Worm (Caenorhabditis elegans) whole organism, mixed stage, embryonic: Measurements from ENCODE around the gene clec-144.

Source experiments
- blmp-1 ChIP-seq: fragments of 150-350 bp; optimal IDR thresholded peaks from 2 replicates; lab custom pipeline; 2014; ENCODE audit warnings: missing biosample characterization, missing genetic modification characterization
- ces-1 ChIP-seq: fragments of 150-350 bp; optimal IDR thresholded peaks from 2 replicates; lab custom pipeline; 2014; ENCODE audit warnings: missing biosample characterization, missing genetic modification reagents, missing genetic modification characterization
- elt-1 ChIP-seq: sonication (generic microtip); optimal IDR thresholded peaks from 2 replicates; lab custom pipeline; 2017; ENCODE audit warnings: missing genetic modification characterization, mild to moderate bottlenecking, missing compliant biosample characterization, antibody characterized with exemption, moderate library complexity, borderline replicate concordance; ENCODE audit not compliant: insufficient read depth
- elt-3 ChIP-seq: fragments of 150-350 bp; optimal IDR thresholded peaks from 2 replicates; lab custom pipeline; 2014; ENCODE audit warnings: missing biosample characterization, missing genetic modification characterization
- lin-13 ChIP-seq: fragments of 150-350 bp; optimal IDR thresholded peaks from 2 replicates; lab custom pipeline; 2014; ENCODE audit warnings: missing biosample characterization, missing genetic modification characterization
- mep-1 ChIP-seq: fragments of 150-350 bp; optimal IDR thresholded peaks from 2 replicates; lab custom pipeline; 2017; ENCODE audit warnings: missing biosample characterization, missing genetic modification reagents, missing genetic modification characterization, inconsistent platforms
- nhr-237 ChIP-seq: fragments of 150-350 bp; optimal IDR thresholded peaks from 2 replicates; lab custom pipeline; 2014; ENCODE audit warnings: missing biosample characterization, missing genetic modification characterization
- nhr-28 ChIP-seq: fragments of 150-350 bp; optimal IDR thresholded peaks from 2 replicates; lab custom pipeline; 2014; ENCODE audit warnings: missing biosample characterization, missing genetic modification characterization
- nhr-76 ChIP-seq: sonication (generic microtip); optimal IDR thresholded peaks from 2 replicates; lab custom pipeline; 2017; ENCODE audit warnings: missing biosample characterization, missing genetic modification characterization
- pha-4 ChIP-seq: fragments of 150-350 bp; optimal IDR thresholded peaks from 2 replicates; lab custom pipeline; 2018; ENCODE audit warnings: missing biosample characterization, missing genetic modification reagents, missing genetic modification characterization
- snpc-4 ChIP-seq: fragments of 150-350 bp; optimal IDR thresholded peaks from 2 replicates; lab custom pipeline; 2014; ENCODE audit warnings: missing biosample characterization, missing genetic modification characterization
- unc-62 ChIP-seq: fragments of 150-350 bp; optimal IDR thresholded peaks from 2 replicates; lab custom pipeline; 2014; ENCODE audit warnings: missing biosample characterization, missing genetic modification reagents, missing genetic modification characterization
- zip-8 ChIP-seq: fragments of 150-350 bp; optimal IDR thresholded peaks from 2 replicates; lab custom pipeline; 2014; ENCODE audit warnings: missing biosample characterization, missing genetic modification characterization
- ztf-11 ChIP-seq: fragments of 150-350 bp; optimal IDR thresholded peaks from 2 replicates; lab custom pipeline; 2014; ENCODE audit warnings: missing biosample characterization, missing genetic modification characterization

- no peak for TF ChIP-seq elt-3 (tag; lab: Kevin White, UChicago)
- TF ChIP-seq pha-4 (tag; lab: Kevin White, UChicago): no peak
- no peak for TF ChIP-seq lin-13 (tag; lab: Kevin White, UChicago)
- no peak for TF ChIP-seq nhr-76 (tag; lab: Kevin White, UChicago)
- no peak for TF ChIP-seq mep-1 (tag; lab: Kevin White, UChicago)
- peak; percentile 38 for TF ChIP-seq unc-62
- no peak for TF ChIP-seq blmp-1 (tag; lab: Kevin White, UChicago)
- TF ChIP-seq ztf-11: no peak
- no peak for TF ChIP-seq ces-1 (GFP tag; lab: Kevin White, UChicago)
- no peak for TF ChIP-seq snpc-4
- TF ChIP-seq nhr-237 (tag; lab: Kevin White, UChicago): no peak
- no peak for TF ChIP-seq nhr-28
- TF ChIP-seq elt-1 (tag; lab: Kevin White, UChicago): no peak
- TF ChIP-seq zip-8: no peak
Measured at ce11 chrII:11830601-11831000, 1.8 kb downstream of the clec-144 start.
